Fruit fly (Drosophila melanogaster) whole organism, embryonic: ENCODE data around the gene jagn.

Experiments used
- Atf3 ChIP-seq: fragments of 200-800 bp; sonication (Bioruptor generic); optimal IDR thresholded peaks from 3 replicates; lab custom pipeline; 2016; ENCODE audit warnings: missing biosample characterization, missing genetic modification characterization
- Atf6 ChIP-seq: fragments of 200-800 bp; sonication (Bioruptor generic); IDR thresholded peaks from 2 replicates; pipeline ENCODE4 v1.3.6; 2022; ENCODE audit warnings: missing biosample characterization, missing genetic modification characterization
- CG10267 ChIP-seq: fragments of 200-800 bp; sonication (Bioruptor generic); optimal IDR thresholded peaks from 2 replicates; lab custom pipeline; 2018; ENCODE audit warnings: missing biosample characterization, mild to moderate bottlenecking, missing genetic modification characterization, moderate library complexity
- CG12071 ChIP-seq: fragments of 200-800 bp; sonication (Bioruptor generic); optimal IDR thresholded peaks from 3 replicates; lab custom pipeline; 2018; ENCODE audit warnings: missing biosample characterization, mild to moderate bottlenecking, missing genetic modification characterization
- CG12219 ChIP-seq: fragments of 200-800 bp; sonication (Bioruptor generic); optimal IDR thresholded peaks from 3 replicates; lab custom pipeline; 2018; ENCODE audit warnings: missing biosample characterization, mild to moderate bottlenecking, missing genetic modification characterization
- CG15479 ChIP-seq: fragments of 200-800 bp; sonication (Bioruptor generic); optimal IDR thresholded peaks from 3 replicates; lab custom pipeline; 2019; ENCODE audit warnings: missing biosample characterization, mild to moderate bottlenecking, missing genetic modification characterization, moderate library complexity
- CG16779 ChIP-seq: fragments of 200-800 bp; sonication (Bioruptor generic); IDR thresholded peaks from 2 replicates; pipeline ENCODE4 v1.3.6; 2022; ENCODE audit warnings: missing biosample characterization, missing genetic modification characterization
- CG16813 ChIP-seq: fragments of 200-800 bp; sonication (Bioruptor generic); IDR thresholded peaks from 3 replicates; pipeline ENCODE4 v1.3.6; 2022; ENCODE audit warnings: missing biosample characterization, missing genetic modification characterization; ENCODE audit not compliant: partially characterized antibody
- CG18764 ChIP-seq: fragments of 200-800 bp; sonication (Bioruptor generic); optimal IDR thresholded peaks from 3 replicates; lab custom pipeline; 2016; ENCODE audit warnings: missing biosample characterization, missing genetic modification characterization
- CG2199 ChIP-seq: fragments of 200-800 bp; sonication (Bioruptor generic); IDR thresholded peaks from 3 replicates; pipeline ENCODE4 v1.3.6; 2022; ENCODE audit warnings: missing biosample characterization, missing genetic modification characterization
- CG2678 ChIP-seq: fragments of 200-800 bp; sonication (Bioruptor generic); optimal IDR thresholded peaks from 3 replicates; lab custom pipeline; 2019; ENCODE audit warnings: missing biosample characterization, mild to moderate bottlenecking, missing genetic modification characterization, moderate library complexity
- CG43689 ChIP-seq: fragments of 200-800 bp; sonication (Bioruptor generic); IDR thresholded peaks from 2 replicates; pipeline ENCODE4 v1.3.6; 2022; ENCODE audit warnings: missing biosample characterization, missing genetic modification characterization
- CG7963 ChIP-seq: fragments of 200-800 bp; sonication (Bioruptor generic); IDR thresholded peaks from 3 replicates; pipeline ENCODE4 v1.3.6; 2022; ENCODE audit warnings: missing biosample characterization, missing genetic modification characterization; ENCODE audit not compliant: partially characterized antibody
- CG9932 ChIP-seq: fragments of 200-800 bp; sonication (Bioruptor generic); IDR thresholded peaks from 2 replicates; pipeline ENCODE4 v1.3.6; 2022; ENCODE audit warnings: missing biosample characterization, missing genetic modification characterization
- Doc2 ChIP-seq: fragments of 200-800 bp; sonication (Bioruptor generic); IDR thresholded peaks from 2 replicates; pipeline ENCODE4 v1.3.6; 2022; ENCODE audit warnings: missing biosample characterization, missing genetic modification characterization
- Hand ChIP-seq: fragments of 200-800 bp; sonication (Bioruptor generic); optimal IDR thresholded peaks from 2 replicates; lab custom pipeline; 2017; ENCODE audit warnings: mild to moderate bottlenecking, missing biosample characterization, missing genetic modification reagents, missing genetic modification characterization
- Hr51 ChIP-seq, 2 experiments: fragments of 200-800 bp; sonication (Bioruptor generic); optimal IDR thresholded peaks; 2 replicates in 1 of 2; 3 replicates in 1 of 2; lab custom pipeline; 2016 to 2018; ENCODE audit warnings: missing biosample characterization in 2 of 2, missing genetic modification characterization in 2 of 2, mild to moderate bottlenecking in 1 of 2, moderate library complexity in 1 of 2
- Lpt ChIP-seq: fragments of >200 bp; optimal IDR thresholded peaks from 2 replicates; lab custom pipeline; 2018; ENCODE audit warnings: missing biosample characterization, missing genetic modification characterization
- Mad ChIP-seq: fragments of 200-800 bp; sonication (Bioruptor generic); optimal IDR thresholded peaks from 2 replicates; lab custom pipeline; 2016; ENCODE audit warnings: missing biosample characterization, missing genetic modification characterization
- Oaz ChIP-seq: fragments of 200-800 bp; sonication (Bioruptor generic); IDR thresholded peaks from 2 replicates; pipeline ENCODE4 v1.3.6; 2022; ENCODE audit warnings: missing biosample characterization, missing genetic modification characterization
- Opbp ChIP-seq: fragments of 200-800 bp; sonication (Bioruptor generic); IDR thresholded peaks from 3 replicates; pipeline ENCODE4 v1.3.6; 2022; ENCODE audit warnings: missing biosample characterization, missing genetic modification characterization; ENCODE audit not compliant: partially characterized antibody
- Poxn ChIP-seq: fragments of 200-800 bp; sonication (Bioruptor generic); IDR thresholded peaks from 2 replicates; pipeline ENCODE4 v1.3.6; 2022; ENCODE audit warnings: missing biosample characterization, missing genetic modification characterization
- Ravus ChIP-seq: fragments of 200-800 bp; sonication (Bioruptor generic); IDR thresholded peaks from 2 replicates; pipeline ENCODE4 v1.3.6; 2022; ENCODE audit warnings: missing biosample characterization, missing genetic modification characterization
- Vsx1 ChIP-seq: fragments of 200-800 bp; sonication (Bioruptor generic); optimal IDR thresholded peaks from 2 replicates; lab custom pipeline; 2017; ENCODE audit warnings: missing biosample characterization, mild to moderate bottlenecking, missing genetic modification characterization, missing genetic modification reagents
- ab ChIP-seq: fragments of 200-800 bp; sonication (Bioruptor generic); optimal IDR thresholded peaks from 2 replicates; lab custom pipeline; 2016; ENCODE audit warnings: missing biosample characterization, missing genetic modification characterization
- ash1 ChIP-seq: fragments of 200-800 bp; sonication (Bioruptor generic); optimal IDR thresholded peaks from 2 replicates; lab custom pipeline; 2018; ENCODE audit warnings: missing biosample characterization, mild to moderate bottlenecking, missing genetic modification characterization
- btn ChIP-seq: fragments of 200-800 bp; sonication (Bioruptor generic); optimal IDR thresholded peaks from 2 replicates; lab custom pipeline; 2016; ENCODE audit warnings: missing biosample characterization, missing genetic modification characterization
- cas ChIP-seq: fragments of 200-800 bp; sonication (Bioruptor generic); IDR thresholded peaks from 2 replicates; pipeline ENCODE4 v1.3.6; 2022; ENCODE audit warnings: missing biosample characterization, missing genetic modification characterization
- chm ChIP-seq: fragments of 200-800 bp; sonication (Bioruptor generic); IDR thresholded peaks from 2 replicates; pipeline ENCODE4 v1.3.6; 2022; ENCODE audit warnings: missing biosample characterization, missing genetic modification characterization
- corto ChIP-seq: fragments of 200-800 bp; sonication (Bioruptor generic); optimal IDR thresholded peaks from 2 replicates; lab custom pipeline; 2016; ENCODE audit warnings: missing biosample characterization, mild to moderate bottlenecking, missing genetic modification characterization, moderate library complexity
- da ChIP-seq: fragments of 200-800 bp; sonication (Bioruptor generic); optimal IDR thresholded peaks from 2 replicates; lab custom pipeline; 2016; ENCODE audit warnings: missing biosample characterization, missing genetic modification characterization
- gce ChIP-seq: fragments of 200-800 bp; sonication (Bioruptor generic); IDR thresholded peaks from 3 replicates; pipeline ENCODE4 v1.3.6; 2022; ENCODE audit warnings: missing biosample characterization, missing genetic modification characterization
- gcm ChIP-seq: fragments of 200-800 bp; sonication (Bioruptor generic); optimal IDR thresholded peaks from 2 replicates; lab custom pipeline; 2019; ENCODE audit warnings: missing biosample characterization, mild to moderate bottlenecking, missing genetic modification characterization, moderate library complexity
- hth ChIP-seq: fragments of >200 bp; optimal IDR thresholded peaks from 2 replicates; lab custom pipeline; 2017; ENCODE audit warnings: inconsistent platforms
- inv ChIP-seq: fragments of 200-800 bp; sonication (Bioruptor generic); IDR thresholded peaks from 2 replicates; pipeline ENCODE4 v1.3.6; 2022; ENCODE audit warnings: missing biosample characterization, missing genetic modification characterization; ENCODE audit not compliant: partially characterized antibody
- klu ChIP-seq: fragments of 200-800 bp; sonication (Bioruptor generic); IDR thresholded peaks from 2 replicates; pipeline ENCODE4 v1.3.6; 2022; ENCODE audit warnings: missing biosample characterization, missing genetic modification characterization
- kni ChIP-seq: fragments of 200-800 bp; sonication (Bioruptor generic); optimal IDR thresholded peaks from 3 replicates; lab custom pipeline; 2017; ENCODE audit warnings: mild to moderate bottlenecking, missing biosample characterization, missing genetic modification reagents, missing genetic modification characterization
- mirr ChIP-seq: fragments of 200-800 bp; sonication (Bioruptor generic); optimal IDR thresholded peaks from 3 replicates; lab custom pipeline; 2018; ENCODE audit warnings: missing biosample characterization, mild to moderate bottlenecking, missing genetic modification characterization
- mld ChIP-seq: fragments of 200-800 bp; sonication (Bioruptor generic); IDR thresholded peaks from 3 replicates; pipeline ENCODE4 v1.3.6; 2022; ENCODE audit warnings: missing biosample characterization, missing genetic modification characterization; ENCODE audit not compliant: partially characterized antibody
- nerfin-2 ChIP-seq: fragments of 200-800 bp; sonication (Bioruptor generic); IDR thresholded peaks from 2 replicates; pipeline ENCODE4 v1.3.6; 2022; ENCODE audit warnings: missing biosample characterization, missing genetic modification characterization; ENCODE audit not compliant: partially characterized antibody
- pnt ChIP-seq: fragments of 200-800 bp; sonication (Bioruptor generic); optimal IDR thresholded peaks from 3 replicates; lab custom pipeline; 2016; ENCODE audit warnings: missing biosample characterization, missing genetic modification characterization
- run ChIP-seq: fragments of 200-800 bp; sonication (Bioruptor generic); optimal IDR thresholded peaks from 3 replicates; lab custom pipeline; 2018; ENCODE audit warnings: missing biosample characterization, mild to moderate bottlenecking, missing genetic modification characterization
- slou ChIP-seq: fragments of 200-800 bp; sonication (Bioruptor generic); optimal IDR thresholded peaks from 3 replicates; lab custom pipeline; 2016; ENCODE audit warnings: missing biosample characterization, missing genetic modification characterization
- sna ChIP-seq: fragments of 200-800 bp; sonication (Bioruptor generic); IDR thresholded peaks from 2 replicates; pipeline ENCODE4 v1.3.6; 2022; ENCODE audit warnings: missing biosample characterization, missing genetic modification characterization; ENCODE audit not compliant: partially characterized antibody
- tin ChIP-seq: fragments of 200-800 bp; sonication (Bioruptor generic); optimal IDR thresholded peaks from 3 replicates; lab custom pipeline; 2016; ENCODE audit warnings: missing biosample characterization, missing genetic modification characterization
- tna ChIP-seq: fragments of 200-800 bp; sonication (Bioruptor generic); IDR thresholded peaks from 2 replicates; pipeline ENCODE4 v1.3.6; 2022; ENCODE audit warnings: missing biosample characterization, missing genetic modification characterization; ENCODE audit not compliant: partially characterized antibody
- trem ChIP-seq: fragments of 200-800 bp; optimal IDR thresholded peaks from 3 replicates; lab custom pipeline; 2019; ENCODE audit warnings: missing biosample characterization, mild to moderate bottlenecking, missing genetic modification characterization, moderate library complexity
- usp ChIP-seq: fragments of >200 bp; optimal IDR thresholded peaks from 2 replicates; lab custom pipeline; 2017; ENCODE audit warnings: missing biosample characterization, missing genetic modification characterization
- yki ChIP-seq: fragments of >200 bp; optimal IDR thresholded peaks from 3 replicates; lab custom pipeline; 2018

jagn gene

dm6 chr3R:5778731-5779593 lies at the start of gene jagn (continued):
- no peak for TF ChIP-seq mirr (GFP tag; lab: Kevin White, UChicago)
- TF ChIP-seq chm (GFP tag; lab: Robert Waterston, UW), result peak; percentile 71
- TF ChIP-seq inv (GFP tag; lab: Robert Waterston, UW), result peak; percentile 100
- no peak for TF ChIP-seq btn (GFP tag; lab: Kevin White, UChicago)
- TF ChIP-seq CG16779 (GFP tag; lab: Robert Waterston, UW), result 0 out of 2 replicates have a peak, but pooled peaks have one; percentile 27
- TF ChIP-seq gcm (GFP tag; lab: Kevin White, UChicago), result no peak
- TF ChIP-seq cas (GFP tag; lab: Robert Waterston, UW), result no peak
- peak; percentile 11 for TF ChIP-seq ab
- TF ChIP-seq CG2678 (tag; lab: Kevin White, UChicago), result no peak
- TF ChIP-seq trem, result peak; percentile 77
- peak; percentile 99 for TF ChIP-seq mld (GFP tag; lab: Robert Waterston, UW)
- TF ChIP-seq klu (GFP tag; lab: Robert Waterston, UW), result 0 out of 2 replicates have a peak, but pooled peaks have one; percentile 28
- TF ChIP-seq da (GFP tag; lab: Kevin White, UChicago), result peak; percentile 14
- no peak for TF ChIP-seq Hand (GFP tag; lab: Kevin White, UChicago)
- TF ChIP-seq Vsx1 (GFP tag; lab: Kevin White, UChicago), result peak; percentile 17
- peak; percentile 99 for TF ChIP-seq sna
- TF ChIP-seq pnt, result no peak
- TF ChIP-seq nerfin-2 (GFP tag; lab: Robert Waterston, UW), result peak; percentile 99
- TF ChIP-seq Hr51 (GFP tag; optimal IDR thresholded peaks at IDR 0.05; lab: Kevin White, UChicago), result peak; percentile 35 to 69
- peak; percentile 77 for TF ChIP-seq kni (GFP tag; lab: Kevin White, UChicago)
- TF ChIP-seq hth, result no peak
- TF ChIP-seq CG43689 (GFP tag; lab: Robert Waterston, UW), result no peak
- peak; percentile 58 for TF ChIP-seq tin (GFP tag; lab: Kevin White, UChicago)
- no peak for TF ChIP-seq slou (GFP tag; lab: Kevin White, UChicago)
- peak; percentile 41 for TF ChIP-seq Mad (GFP tag; lab: Kevin White, UChicago)
- TF ChIP-seq CG10267, result peak; percentile 73
- TF ChIP-seq usp (GFP tag; lab: Kevin White, UChicago), result no peak
- peak; percentile 44 for TF ChIP-seq CG18764 (GFP tag; lab: Kevin White, UChicago)
- TF ChIP-seq CG12219, result peak; percentile 21
- no peak for TF ChIP-seq Atf3
- no peak for TF ChIP-seq run (tag; lab: Kevin White, UChicago)
- no peak for TF ChIP-seq Poxn (GFP tag; lab: Robert Waterston, UW)
- TF ChIP-seq Atf6 (GFP tag; lab: Robert Waterston, UW), result peak; percentile 47; the same call in 1 of the 2 replicates
- TF ChIP-seq CG2199 (GFP tag; lab: Robert Waterston, UW), result peak; percentile 91
- peak; percentile 80 for TF ChIP-seq CG15479 (GFP tag; lab: Kevin White, UChicago)
- TF ChIP-seq yki (lab: Kevin White, UChicago), result no peak
- peak; percentile 100 for TF ChIP-seq CG16813 (GFP tag; lab: Robert Waterston, UW)
- TF ChIP-seq ash1, result no peak
- peak; percentile 13 for TF ChIP-seq CG12071 (GFP tag; lab: Kevin White, UChicago)
- TF ChIP-seq Ravus (GFP tag; lab: Robert Waterston, UW), result no peak
- TF ChIP-seq Oaz (GFP tag; lab: Robert Waterston, UW), result no peak
- peak; percentile 100 for TF ChIP-seq Opbp
- TF ChIP-seq CG9932 (GFP tag; lab: Robert Waterston, UW), result peak; percentile 95
- TF ChIP-seq Doc2, result no peak
- no peak for TF ChIP-seq Lpt (GFP tag; lab: Kevin White, UChicago)
- no peak for TF ChIP-seq corto (GFP tag; lab: Kevin White, UChicago)
- TF ChIP-seq CG7963 (GFP tag; lab: Robert Waterston, UW), result peak; percentile 100
- peak; percentile 99 for TF ChIP-seq tna (GFP tag; lab: Robert Waterston, UW)
- no peak for TF ChIP-seq gce (GFP tag; lab: Robert Waterston, UW)
